Fruit fly (Drosophila melanogaster): ENCODE measurements around the gene Zasp66.

- no peak for TF ChIP-seq CTCF (optimal IDR thresholded peaks at IDR 0.05)
- no peak for TF ChIP-seq CG8478 (optimal IDR thresholded peaks at IDR 0.05)
Measured at dm6 chr3L:8582105-8582707, 42.0 kb upstream of the Zasp66 start.

Measured in S2 (cell line).